Worm (Caenorhabditis elegans) whole organism, L1 larva: ENCODE data around the gene sptl-3.

Experiments
- C16A3.4 ChIP-seq: fragments of 150-350 bp; optimal IDR thresholded peaks from 2 replicates; lab custom pipeline; 2014; ENCODE audit warnings: missing biosample characterization, missing genetic modification characterization
- C34B4.2 ChIP-seq: sonication (generic microtip); optimal IDR thresholded peaks from 2 replicates; lab custom pipeline; 2017; ENCODE audit warnings: mild to moderate bottlenecking, missing genetic modification characterization, missing compliant biosample characterization
- F16B12.6 ChIP-seq: fragments of 150-350 bp; optimal IDR thresholded peaks from 2 replicates; lab custom pipeline; 2014; ENCODE audit warnings: missing biosample characterization, missing genetic modification characterization
- alr-1 ChIP-seq: fragments of 200-800 bp; sonication (Bioruptor generic); optimal IDR thresholded peaks from 2 replicates; lab custom pipeline; 2018; ENCODE audit warnings: borderline replicate concordance, mild to moderate bottlenecking, missing genetic modification characterization, missing compliant biosample characterization
- aly-2 ChIP-seq: fragments of 150-350 bp; optimal IDR thresholded peaks from 2 replicates; lab custom pipeline; 2014; ENCODE audit warnings: missing biosample characterization, missing genetic modification characterization
- ama-1 ChIP-seq: fragments of 150-350 bp; optimal IDR thresholded peaks from 2 replicates; lab custom pipeline; 2014
- blmp-1 ChIP-seq: fragments of 150-350 bp; optimal IDR thresholded peaks from 2 replicates; lab custom pipeline; 2014; ENCODE audit warnings: missing biosample characterization, missing genetic modification characterization
- ceh-63 ChIP-seq: fragments of 200-800 bp; sonication (Bioruptor generic); optimal IDR thresholded peaks from 2 replicates; lab custom pipeline; 2018; ENCODE audit warnings: mild to moderate bottlenecking, missing genetic modification characterization, missing compliant biosample characterization
- ceh-8 ChIP-seq: fragments of 200-800 bp; sonication (Bioruptor generic); optimal IDR thresholded peaks from 2 replicates; lab custom pipeline; 2018; ENCODE audit warnings: mild to moderate bottlenecking, missing genetic modification characterization, moderate library complexity, missing compliant biosample characterization
- ceh-88 ChIP-seq: fragments of 200-800 bp; sonication (Bioruptor generic); IDR thresholded peaks from 2 replicates; pipeline ENCODE4 v1.3.6; 2022; ENCODE audit warnings: missing genetic modification characterization, missing compliant biosample characterization
- efl-1 ChIP-seq, 4 experiments: fragments of 150-350 bp; optimal IDR thresholded peaks in 3 of 4; peaks in 1 of 4; 1 replicate in 1 of 4; 2 replicates in 3 of 4; lab custom pipeline; 2014; ENCODE audit warnings: missing biosample characterization in 2 of 4, missing genetic modification characterization in 2 of 4, missing genetic modification reagents in 2 of 4
- efl-3 ChIP-seq: fragments of 200-800 bp; sonication (Bioruptor generic); optimal IDR thresholded peaks from 2 replicates; lab custom pipeline; 2018; ENCODE audit warnings: mild to moderate bottlenecking, missing genetic modification characterization, missing compliant biosample characterization
- elt-2 ChIP-seq: sonication (generic microtip); optimal IDR thresholded peaks from 2 replicates; lab custom pipeline; 2016; ENCODE audit warnings: missing genetic modification characterization, mild to moderate bottlenecking, inconsistent platforms, missing compliant biosample characterization, missing genetic modification reagents
- elt-3 ChIP-seq, 6 experiments: fragments of 150-350 bp in 1 of 6; sonication (generic microtip); optimal IDR thresholded peaks; 2 replicates each; lab custom pipeline; 2017 to 2018; ENCODE audit warnings: missing biosample characterization in 6 of 6, missing genetic modification characterization in 6 of 6, inconsistent platforms in 1 of 6
- ets-5 ChIP-seq: fragments of 200-800 bp; sonication (Bioruptor generic); IDR thresholded peaks from 2 replicates; pipeline ENCODE4 v1.3.6; 2022; ENCODE audit warnings: missing genetic modification characterization, missing compliant biosample characterization
- fkh-8 ChIP-seq: sonication (generic microtip); optimal IDR thresholded peaks from 2 replicates; lab custom pipeline; 2016; ENCODE audit warnings: mild to moderate bottlenecking, missing genetic modification characterization, missing compliant biosample characterization
- fos-1 ChIP-seq: fragments of 150-350 bp; optimal IDR thresholded peaks from 2 replicates; lab custom pipeline; 2014; ENCODE audit warnings: missing biosample characterization, missing genetic modification characterization
- grh-1 ChIP-seq: fragments of 200-800 bp; sonication (Bioruptor generic); IDR thresholded peaks from 2 replicates; pipeline ENCODE4 v1.3.6; 2022; ENCODE audit warnings: missing genetic modification reagents, missing genetic modification characterization, missing compliant biosample characterization
- hpl-2 ChIP-seq: fragments of 150-350 bp; optimal IDR thresholded peaks from 2 replicates; lab custom pipeline; 2014; ENCODE audit warnings: missing biosample characterization, missing genetic modification reagents, missing genetic modification characterization
- irx-1 ChIP-seq: sonication (generic microtip); optimal IDR thresholded peaks from 2 replicates; lab custom pipeline; 2016; ENCODE audit warnings: missing genetic modification characterization, missing compliant biosample characterization
- jun-1 ChIP-seq: fragments of 150-350 bp; optimal IDR thresholded peaks from 2 replicates; lab custom pipeline; 2014; ENCODE audit warnings: missing biosample characterization, missing genetic modification reagents, missing genetic modification characterization
- lin-14 ChIP-seq: fragments of 200-800 bp; sonication (Bioruptor generic); optimal IDR thresholded peaks from 2 replicates; lab custom pipeline; 2018; ENCODE audit warnings: mild to moderate bottlenecking, missing genetic modification characterization, moderate library complexity, missing compliant biosample characterization
- lin-35 ChIP-seq, 2 experiments: fragments of 150-350 bp; optimal IDR thresholded peaks; 2 replicates each; lab custom pipeline; 2014; ENCODE audit warnings: missing biosample characterization in 2 of 2, missing genetic modification characterization in 2 of 2, missing genetic modification reagents in 2 of 2
- mab-9 ChIP-seq: fragments of 200-800 bp; sonication (Bioruptor generic); IDR thresholded peaks from 2 replicates; pipeline ENCODE4 v1.3.6; 2022; ENCODE audit warnings: missing genetic modification reagents, missing genetic modification characterization, missing compliant biosample characterization
- mdl-1 ChIP-seq, 2 experiments: fragments of 150-350 bp; optimal IDR thresholded peaks; 2 replicates each; lab custom pipeline; 2014 to 2017; ENCODE audit warnings: missing biosample characterization in 2 of 2, missing genetic modification characterization in 2 of 2, inconsistent platforms in 1 of 2
- nhr-11 ChIP-seq: fragments of 150-350 bp; optimal IDR thresholded peaks from 2 replicates; lab custom pipeline; 2014; ENCODE audit warnings: missing biosample characterization, missing genetic modification characterization
- nhr-28 ChIP-seq: fragments of 150-350 bp; optimal IDR thresholded peaks from 2 replicates; lab custom pipeline; 2014; ENCODE audit warnings: missing biosample characterization, missing genetic modification characterization
- nhr-76 ChIP-seq: sonication (generic microtip); optimal IDR thresholded peaks from 2 replicates; lab custom pipeline; 2017; ENCODE audit warnings: missing biosample characterization, missing genetic modification characterization
- nhr-84 ChIP-seq: sonication (generic microtip); optimal IDR thresholded peaks from 2 replicates; lab custom pipeline; 2017; ENCODE audit warnings: missing biosample characterization, missing genetic modification characterization
- pax-3 ChIP-seq: fragments of 200-800 bp; sonication (Bioruptor generic); optimal IDR thresholded peaks from 2 replicates; lab custom pipeline; 2018; ENCODE audit warnings: mild to moderate bottlenecking, missing genetic modification characterization, moderate library complexity, missing compliant biosample characterization
- pqm-1 ChIP-seq: sonication (generic microtip); optimal IDR thresholded peaks from 3 replicates; lab custom pipeline; 2017; ENCODE audit warnings: missing biosample characterization, missing genetic modification characterization
- sox-4 ChIP-seq: sonication (generic microtip); optimal IDR thresholded peaks from 2 replicates; lab custom pipeline; 2016; ENCODE audit warnings: missing genetic modification characterization, missing compliant biosample characterization
- swsn-7 ChIP-seq: sonication (generic microtip); optimal IDR thresholded peaks from 2 replicates; lab custom pipeline; 2016; ENCODE audit warnings: missing genetic modification characterization, missing compliant biosample characterization
- tbx-2 ChIP-seq: sonication (generic microtip); optimal IDR thresholded peaks from 2 replicates; lab custom pipeline; 2016; ENCODE audit warnings: missing genetic modification characterization, missing compliant biosample characterization
- unc-130 ChIP-seq: fragments of 150-350 bp; optimal IDR thresholded peaks from 2 replicates; lab custom pipeline; 2017; ENCODE audit warnings: missing biosample characterization, missing genetic modification characterization, inconsistent platforms
- vab-15 ChIP-seq: sonication (generic microtip); optimal IDR thresholded peaks from 2 replicates; lab custom pipeline; 2017; ENCODE audit warnings: missing genotype, mild to moderate bottlenecking, missing genetic modification characterization, missing compliant biosample characterization
- xbp-1 ChIP-seq: sonication (generic microtip); optimal IDR thresholded peaks from 2 replicates; lab custom pipeline; 2016; ENCODE audit warnings: missing genetic modification characterization, missing compliant biosample characterization

The sptl-3 gene

DNA sequence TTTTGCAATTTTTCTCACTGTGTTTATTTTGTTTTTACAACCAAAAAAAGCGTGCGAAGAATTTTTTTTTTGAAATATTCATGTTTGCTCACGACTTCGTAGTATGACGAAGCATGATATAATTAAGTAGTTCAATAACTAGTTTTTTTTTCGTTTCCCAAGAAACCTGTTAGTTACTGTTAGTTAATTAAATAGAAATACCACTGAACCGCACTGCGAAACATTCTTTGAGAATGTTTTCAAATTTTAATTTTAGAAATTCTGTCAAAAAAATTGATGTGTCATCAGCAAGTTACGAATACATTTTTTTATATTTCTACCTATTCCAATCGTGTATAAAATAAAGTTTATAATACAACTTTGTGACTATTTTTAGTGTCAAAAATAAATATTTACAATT lies 33.3 kb downstream of the sptl-3 start, which contains the start of gene srxa-12:
Gene srxa-12, plus strand, starts transcription at position 301 of the 400 bp plus-strand sequence.
- no peak for TF ChIP-seq tbx-2 (tag; lab: Kevin White, UChicago)
- no peak for TF ChIP-seq ceh-63
- no peak for TF ChIP-seq C16A3.4 (tag; lab: Kevin White, UChicago)
- no peak for TF ChIP-seq vab-15 (tag; lab: Kevin White, UChicago)
- TF ChIP-seq efl-1 (optimal IDR thresholded peaks at IDR 0.05; lab: Kevin White, UChicago) = no peak
- no peak for TF ChIP-seq efl-1 (GFP tag; optimal IDR thresholded peaks at IDR 0.05 in 1 of 2; lab: Kevin White, UChicago)
- no peak for TF ChIP-seq ama-1 (lab: Kevin White, UChicago)
- TF ChIP-seq, all 84 proteins: peak for 0

- TF ChIP-seq jun-1 (tag; lab: Kevin White, UChicago) (no peak), irx-1 (tag; lab: Kevin White, UChicago) (no peak), efl-1 (optimal IDR thresholded peaks at IDR 0.05; lab: Kevin White, UChicago) (no peak), efl-1 (GFP tag; optimal IDR thresholded peaks at IDR 0.05 in 1 of 2; lab: Kevin White, UChicago) (no peak), F16B12.6 (tag; lab: Kevin White, UChicago) (no peak), nhr-84 (no peak), ets-5 (GFP tag; lab: Robert Waterston, UW) (no peak), nhr-76 (tag; lab: Kevin White, UChicago) (no peak), mab-9 (no peak), mdl-1 (tag; optimal IDR thresholded peaks at IDR 0.05; lab: Kevin White, UChicago) (no peak), ceh-88 (GFP tag; lab: Robert Waterston, UW) (no peak), C34B4.2 (tag; lab: Kevin White, UChicago) (no peak), lin-14 (GFP tag; lab: Kevin White, UChicago) (no peak), fos-1 (no peak), lin-35 (GFP tag; optimal IDR thresholded peaks at IDR 0.05; lab: Kevin White, UChicago) (no peak), unc-130 (tag; lab: Kevin White, UChicago) (no peak), hpl-2 (GFP tag; lab: Kevin White, UChicago) (no peak)
These were observed 36.4 kb downstream of the sptl-3 start, which contains the start of gene srxa-13 for ce11 chrV:13929503-13929902. TSS of gene srxa-13 (plus strand) at chrV:13929803.

ce11 chrV:13931225-13931624 lies 38.1 kb downstream of the sptl-3 start, which contains the start of gene C06B3.16:
TSS of gene C06B3.16 (plus strand) at chrV:13931525.
- TF ChIP-seq ceh-8 (no peak), hpl-2 (GFP tag; lab: Kevin White, UChicago) (no peak), swsn-7 (tag; lab: Kevin White, UChicago) (no peak), F16B12.6 (tag; lab: Kevin White, UChicago) (no peak), alr-1 (tag; lab: Kevin White, UChicago) (no peak), elt-3 (tag; optimal IDR thresholded peaks at IDR 0.05; lab: Kevin White, UChicago) (no peak), pqm-1 (tag; lab: Kevin White, UChicago) (no peak), ama-1 (lab: Kevin White, UChicago) (no peak), fkh-8 (tag; lab: Kevin White, UChicago) (no peak), sox-4 (tag; lab: Kevin White, UChicago) (no peak), irx-1 (tag; lab: Kevin White, UChicago) (no peak), blmp-1 (tag; lab: Kevin White, UChicago) (no peak), lin-35 (GFP tag; optimal IDR thresholded peaks at IDR 0.05; lab: Kevin White, UChicago) (no peak), aly-2 (tag; lab: Kevin White, UChicago) (no peak), nhr-28 (tag; lab: Kevin White, UChicago) (no peak)

DNA sequence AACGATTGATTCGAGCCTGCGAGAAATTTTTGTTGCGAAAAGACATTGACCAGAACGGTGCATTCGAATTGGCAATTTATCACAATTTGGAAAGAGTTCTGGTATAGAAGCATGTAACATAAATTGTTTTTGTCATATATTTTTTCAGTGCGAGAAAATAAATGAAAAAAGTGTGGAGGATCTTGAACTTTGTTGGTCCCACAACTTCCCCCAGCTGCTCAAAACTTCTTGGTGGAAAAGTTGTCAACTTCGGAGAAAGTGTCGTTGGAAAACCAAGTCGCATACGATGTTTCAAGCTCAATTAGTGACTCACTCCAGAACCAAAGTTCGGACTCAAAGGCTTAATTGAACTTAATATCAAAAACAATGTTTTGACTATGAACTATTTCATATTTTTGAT lies 38.8 kb downstream of the sptl-3 start:
- TF ChIP-seq ets-5 (GFP tag; lab: Robert Waterston, UW) (no peak), nhr-84 (no peak), pqm-1 (tag; lab: Kevin White, UChicago) (no peak), efl-3 (GFP tag; lab: Kevin White, UChicago) (no peak), F16B12.6 (tag; lab: Kevin White, UChicago) (no peak), pax-3 (no peak), nhr-11 (no peak), elt-2 (no peak), xbp-1 (tag; lab: Kevin White, UChicago) (no peak), ama-1 (lab: Kevin White, UChicago) (no peak), grh-1 (GFP tag; lab: Robert Waterston, UW) (no peak)
